Worm (Caenorhabditis elegans): Measurements from ENCODE around the gene nhr-95.

nhr-95 gene

DNA sequence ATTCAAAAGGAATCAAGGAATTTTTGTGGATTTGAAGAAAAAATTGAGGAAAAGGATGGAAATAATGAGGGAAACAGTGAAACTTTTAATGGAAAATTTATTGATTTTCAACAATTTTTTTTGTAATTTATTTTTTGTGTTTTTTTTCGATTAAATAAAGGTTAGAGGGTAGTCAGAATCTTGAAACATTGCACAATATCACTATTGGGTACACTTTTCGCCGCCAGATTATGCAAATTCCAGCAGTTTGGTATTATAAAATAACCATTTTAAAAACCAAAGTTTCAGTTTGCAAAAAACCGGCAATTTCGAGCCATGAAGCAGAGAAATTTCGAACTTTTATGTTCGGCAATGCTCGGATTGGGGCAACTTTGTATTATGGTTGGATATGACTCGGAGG, 51.0 kb downstream of the nhr-95 start, which contains the start of gene Y39B6A.27 (continued):
- TF ChIP-seq C17E4.6 (GFP tag; IDR thresholded peaks at IDR 0.05) (no peak), unc-62 (GFP tag; optimal IDR thresholded peaks at IDR 0.05) (no peak), attf-5 (GFP tag; optimal IDR thresholded peaks at IDR 0.05) (no peak), madf-3 (GFP tag; IDR thresholded peaks at IDR 0.05) (no peak), F37B4.10 (GFP tag; IDR thresholded peaks at IDR 0.05) (no peak)

DNA sequence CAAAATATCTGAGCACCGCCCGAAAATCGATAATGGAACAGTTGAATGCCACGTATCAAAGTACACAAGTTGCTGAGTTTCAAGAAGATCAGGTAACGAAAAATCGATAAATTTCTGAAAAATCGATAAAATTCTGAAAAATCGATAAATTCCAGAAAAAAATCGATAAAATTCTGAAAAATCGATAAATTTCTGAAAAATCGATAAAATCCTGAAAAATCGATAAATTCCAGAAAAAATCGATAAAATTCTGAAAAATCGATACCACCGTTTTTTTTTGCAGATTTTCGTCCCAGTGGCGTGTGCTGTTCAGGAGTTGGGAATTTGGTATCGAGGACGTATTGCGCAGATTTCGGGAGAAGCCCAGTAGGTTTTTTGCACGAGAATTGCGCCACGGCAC, 55.1 kb downstream of the nhr-95 start:
- no peak for TF ChIP-seq ceh-40 (GFP tag; IDR thresholded peaks at IDR 0.05)
- no peak for TF ChIP-seq Y95B8A.8 (GFP tag; IDR thresholded peaks at IDR 0.05)
- no peak for TF ChIP-seq ztf-6 (GFP tag; IDR thresholded peaks at IDR 0.05)
- no peak for TF ChIP-seq repo-1 (tag; optimal IDR thresholded peaks at IDR 0.05)
- no peak for TF ChIP-seq mxl-1 (tag; optimal IDR thresholded peaks at IDR 0.05)
- no peak for TF ChIP-seq madf-3 (GFP tag; IDR thresholded peaks at IDR 0.05)
- no peak for TF ChIP-seq egl-44 (GFP tag; IDR thresholded peaks at IDR 0.05)
- no peak for TF ChIP-seq dpff-1 (tag; optimal IDR thresholded peaks at IDR 0.05)
- no peak for TF ChIP-seq rec-8 (tag; optimal IDR thresholded peaks at IDR 0.05)
- no peak for TF ChIP-seq snpc-1.1 (tag; optimal IDR thresholded peaks at IDR 0.05; ENCODE audit: insufficient read depth)
- TF ChIP-seq C06A6.2 (GFP tag; conservative IDR thresholded peaks at IDR 0.05): no peak
- TF ChIP-seq F49E8.2 (tag; optimal IDR thresholded peaks at IDR 0.05; ENCODE audit: insufficient read depth): no peak
- TF ChIP-seq sea-2 (GFP tag; IDR thresholded peaks at IDR 0.05): no peak
